Fruit fly (Drosophila melanogaster) whole organism: ENCODE data around the gene CG18636.

ENCODE experiments used
- CG8478 ChIP-seq: fragments of >200 bp; optimal IDR thresholded peaks from 2 replicates; lab custom pipeline; 2018; ENCODE audit warnings: inconsistent platforms
- EcR ChIP-seq, 2 experiments: fragments of >200 bp; optimal IDR thresholded peaks; 2 replicates each; lab custom pipeline; 2017; ENCODE audit warnings: missing biosample characterization in 2 of 2, missing genetic modification characterization in 2 of 2, missing genetic modification reagents in 2 of 2
- usp ChIP-seq: fragments of >200 bp; optimal IDR thresholded peaks from 2 replicates; lab custom pipeline; 2017; ENCODE audit warnings: missing biosample characterization, missing genetic modification characterization, mixed read lengths

DNA sequence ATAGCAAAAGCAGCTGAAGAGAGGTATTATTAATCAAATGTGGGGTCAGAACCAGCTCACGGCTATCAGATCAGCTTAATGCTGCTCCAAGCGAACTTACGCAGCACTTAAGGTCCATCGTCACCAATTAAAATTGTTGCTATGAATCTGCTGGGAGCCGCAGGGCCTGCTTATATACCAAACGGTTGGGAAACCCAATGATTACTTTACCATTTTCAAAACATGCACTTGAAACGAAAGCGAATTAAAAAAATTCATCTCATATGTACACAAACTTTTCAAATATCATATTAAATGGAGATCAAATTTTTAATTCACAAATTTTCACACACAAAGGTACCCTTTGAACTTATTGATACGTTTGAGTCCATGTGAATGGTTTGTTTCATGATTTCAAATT lies 39.3 kb downstream of the CG18636 start, which contains the start of gene CG42587:
- TF ChIP-seq EcR (GFP tag; optimal IDR thresholded peaks at IDR 0.05; lab: Kevin White, UChicago) (no peak), CG8478 (lab: Kevin White, UChicago) (no peak), usp (GFP tag; lab: Kevin White, UChicago) (no peak)
